Fruit fly (Drosophila melanogaster) whole organism, adult: ENCODE results near the gene RpS3.
A peak's percentile ranks its signal among the peaks of the same experiment; 100 is the strongest.

Source experiments
- CG11617 ChIP-seq: fragments of 200-800 bp; sonication (Bioruptor generic); optimal IDR thresholded peaks from 2 replicates; lab custom pipeline; 2017; ENCODE audit warnings: mild to moderate bottlenecking, missing biosample characterization, missing genetic modification reagents, missing genetic modification characterization
- CG12768 ChIP-seq: fragments of 200-800 bp; sonication (Bioruptor generic); optimal IDR thresholded peaks from 2 replicates; lab custom pipeline; 2017; ENCODE audit warnings: missing biosample characterization, missing genetic modification characterization, mild to moderate bottlenecking, moderate library complexity, missing genetic modification reagents
- CG14711 ChIP-seq: fragments of 200-800 bp; sonication (Bioruptor generic); optimal IDR thresholded peaks from 2 replicates; lab custom pipeline; 2018; ENCODE audit warnings: missing biosample characterization, mild to moderate bottlenecking, missing genetic modification characterization, moderate library complexity
- CG1620 ChIP-seq: fragments of 200-800 bp; sonication (Bioruptor generic); optimal IDR thresholded peaks from 2 replicates; lab custom pipeline; 2016; ENCODE audit warnings: missing biosample characterization, missing genetic modification characterization
- CG33017 ChIP-seq: fragments of 200-800 bp; sonication (Bioruptor generic); optimal IDR thresholded peaks from 2 replicates; lab custom pipeline; 2018; ENCODE audit warnings: missing biosample characterization, mild to moderate bottlenecking, missing genetic modification characterization, moderate library complexity
- CG5204 ChIP-seq: fragments of 200-800 bp; sonication (Bioruptor generic); optimal IDR thresholded peaks from 2 replicates; lab custom pipeline; 2016; ENCODE audit warnings: missing biosample characterization, missing genetic modification characterization
- CG7045 ChIP-seq: fragments of 200-800 bp; sonication (Bioruptor generic); optimal IDR thresholded peaks from 2 replicates; lab custom pipeline; 2017; ENCODE audit warnings: missing biosample characterization, mild to moderate bottlenecking, missing genetic modification characterization
- CG7101 ChIP-seq: fragments of 200-800 bp; sonication (Bioruptor generic); optimal IDR thresholded peaks from 2 replicates; lab custom pipeline; 2018; ENCODE audit warnings: missing biosample characterization, mild to moderate bottlenecking, missing genetic modification characterization, moderate library complexity
- Clk ChIP-seq: fragments of 200-800 bp; sonication (Bioruptor generic); optimal IDR thresholded peaks from 2 replicates; lab custom pipeline; 2017; ENCODE audit warnings: missing biosample characterization, missing genetic modification characterization
- Crg-1 ChIP-seq: fragments of 200-800 bp; sonication (Bioruptor generic); optimal IDR thresholded peaks from 2 replicates; lab custom pipeline; 2016; ENCODE audit warnings: missing biosample characterization, missing genetic modification characterization
- Hr96 ChIP-seq: fragments of 200-800 bp; sonication (Bioruptor generic); optimal IDR thresholded peaks from 2 replicates; lab custom pipeline; 2016; ENCODE audit warnings: missing biosample characterization, missing genetic modification characterization
- Mnt ChIP-seq: fragments of 200-800 bp; sonication (Bioruptor generic); optimal IDR thresholded peaks from 2 replicates; lab custom pipeline; 2016; ENCODE audit warnings: missing biosample characterization, mild to moderate bottlenecking, missing genetic modification characterization
- bab1 ChIP-seq: fragments of 200-800 bp; sonication (Bioruptor generic); optimal IDR thresholded peaks from 3 replicates; lab custom pipeline; 2019; ENCODE audit warnings: missing biosample characterization, mild to moderate bottlenecking, missing genetic modification characterization, moderate library complexity
- cic ChIP-seq: fragments of 200-800 bp; sonication (Bioruptor generic); optimal IDR thresholded peaks from 2 replicates; lab custom pipeline; 2017; ENCODE audit warnings: missing biosample characterization, mild to moderate bottlenecking, missing genetic modification characterization, moderate library complexity
- cnc ChIP-seq, 2 experiments: fragments of >200 bp; optimal IDR thresholded peaks; 2 replicates each; lab custom pipeline; 2017
- kay ChIP-seq: fragments of 200-800 bp; sonication (Bioruptor generic); peaks from one replicate; lab custom pipeline; 2016; ENCODE audit warnings: missing biosample characterization, missing genetic modification characterization, borderline replicate concordance
- ovo ChIP-seq: fragments of 200-800 bp; sonication (Bioruptor generic); optimal IDR thresholded peaks from 2 replicates; lab custom pipeline; 2016; ENCODE audit warnings: missing biosample characterization, missing genetic modification characterization
- pad ChIP-seq: fragments of 200-800 bp; sonication (Bioruptor generic); optimal IDR thresholded peaks from 3 replicates; lab custom pipeline; 2017; ENCODE audit warnings: missing biosample characterization, missing genetic modification characterization, mild to moderate bottlenecking, moderate library complexity, missing genetic modification reagents
- tj ChIP-seq: fragments of 200-800 bp; sonication (Bioruptor generic); optimal IDR thresholded peaks from 3 replicates; lab custom pipeline; 2017; ENCODE audit warnings: missing biosample characterization, mild to moderate bottlenecking, missing genetic modification characterization, moderate library complexity
- toe ChIP-seq: fragments of 200-800 bp; sonication (Bioruptor generic); optimal IDR thresholded peaks from 2 replicates; lab custom pipeline; 2016; ENCODE audit warnings: missing biosample characterization, missing genetic modification characterization

The RpS3 gene

dm6 chr3R:23341769-23342352, 16.8 kb upstream of the RpS3 start:
- TF ChIP-seq cic (GFP tag; lab: Kevin White, UChicago): peak; percentile 28
- TF ChIP-seq Clk: no peak

dm6 chr3R:23343707-23344310, 14.8 kb upstream of the RpS3 start:
- TF ChIP-seq Clk (no peak), CG14711 (tag; lab: Kevin White, UChicago) (no peak), pad (GFP tag; lab: Kevin White, UChicago) (no peak), bab1 (GFP tag; lab: Kevin White, UChicago) (no peak), CG11617 (GFP tag; lab: Kevin White, UChicago) (no peak), CG33017 (tag; lab: Kevin White, UChicago) (no peak), Mnt (GFP tag; lab: Kevin White, UChicago) (no peak), toe (GFP tag; lab: Kevin White, UChicago) (no peak), CG12768 (GFP tag; lab: Kevin White, UChicago) (no peak), cic (GFP tag; lab: Kevin White, UChicago) (no peak), ovo (GFP tag; lab: Kevin White, UChicago) (no peak), CG7045 (GFP tag; lab: Kevin White, UChicago) (no peak), Hr96 (no peak), tj (GFP tag; lab: Kevin White, UChicago) (no peak), CG5204 (GFP tag; lab: Kevin White, UChicago) (no peak), cnc (optimal IDR thresholded peaks at IDR 0.05; lab: Kevin White, UChicago) (no peak), Crg-1 (GFP tag; lab: Kevin White, UChicago) (no peak), CG1620 (GFP tag; lab: Kevin White, UChicago) (no peak), CG7101 (no peak), kay (GFP tag; lab: Kevin White, UChicago) (no peak)

- TF ChIP-seq CG33017 (tag; lab: Kevin White, UChicago) (no peak), cnc (optimal IDR thresholded peaks at IDR 0.05; lab: Kevin White, UChicago) (no peak), Clk (no peak), bab1 (GFP tag; lab: Kevin White, UChicago) (no peak), tj (GFP tag; lab: Kevin White, UChicago) (no peak), ovo (GFP tag; lab: Kevin White, UChicago) (no peak), CG7045 (GFP tag; lab: Kevin White, UChicago) (no peak), CG7101 (no peak), CG1620 (GFP tag; lab: Kevin White, UChicago) (no peak), Crg-1 (GFP tag; lab: Kevin White, UChicago) (no peak), CG14711 (tag; lab: Kevin White, UChicago) (no peak), kay (GFP tag; lab: Kevin White, UChicago) (no peak), Mnt (GFP tag; lab: Kevin White, UChicago) (no peak), toe (GFP tag; lab: Kevin White, UChicago) (no peak), Hr96 (no peak)
These were observed 13.4 kb upstream of the RpS3 start for dm6 chr3R:23345057-23345776.

DNA sequence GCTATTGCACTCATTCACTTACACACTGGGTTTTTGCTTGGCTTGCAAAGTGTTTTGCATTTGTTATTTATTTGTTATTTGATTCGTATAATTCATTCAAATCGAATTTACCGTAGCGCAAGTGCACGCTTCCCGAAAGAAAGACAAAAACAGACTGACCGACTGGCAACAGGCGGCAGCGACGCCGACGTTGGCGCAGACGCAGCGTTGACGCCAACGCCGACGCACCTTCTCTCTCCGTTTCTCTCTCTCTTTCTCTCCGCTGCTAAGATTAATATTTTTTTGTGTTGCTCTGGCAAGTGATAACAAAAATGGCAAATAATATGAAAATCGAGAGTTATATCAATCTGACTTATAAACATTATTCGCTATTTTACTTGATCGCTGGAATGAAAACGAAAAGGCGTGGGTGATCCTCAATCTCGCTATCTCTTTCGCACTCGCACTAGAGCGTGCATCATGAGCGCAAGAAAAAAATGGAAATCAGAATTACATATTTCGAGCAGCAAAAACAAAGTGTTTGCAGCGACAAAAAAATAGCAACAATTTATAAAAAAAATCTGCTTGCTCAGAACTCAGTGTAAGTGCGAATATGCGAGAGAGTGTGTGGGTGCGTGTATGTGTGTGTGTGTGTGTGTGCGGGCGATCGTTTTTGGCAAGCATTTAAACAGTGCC, 12.5 kb upstream of the RpS3 start, which contains the start of gene pnt:
Gene pnt, minus strand, starts transcription at position 161 of the 675 bp plus-strand sequence.
- TF ChIP-seq cic (GFP tag; lab: Kevin White, UChicago) (peak; percentile 95), Hr96 (no peak), CG12768 (GFP tag; lab: Kevin White, UChicago) (no peak), tj (GFP tag; lab: Kevin White, UChicago) (peak; percentile 30), CG11617 (GFP tag; lab: Kevin White, UChicago) (no peak)

dm6 chr3R:23346893-23347396, 11.7 kb upstream of the RpS3 start:
- no peak for TF ChIP-seq CG11617 (GFP tag; lab: Kevin White, UChicago)
- no peak for TF ChIP-seq ovo (GFP tag; lab: Kevin White, UChicago)
- TF ChIP-seq CG14711 (tag; lab: Kevin White, UChicago): no peak
- no peak for TF ChIP-seq cic (GFP tag; lab: Kevin White, UChicago)
- TF ChIP-seq Mnt (GFP tag; lab: Kevin White, UChicago): no peak
- no peak for TF ChIP-seq bab1 (GFP tag; lab: Kevin White, UChicago)
- TF ChIP-seq toe (GFP tag; lab: Kevin White, UChicago): no peak
- no peak for TF ChIP-seq CG12768 (GFP tag; lab: Kevin White, UChicago)
- TF ChIP-seq CG7101: no peak
- no peak for TF ChIP-seq CG7045 (GFP tag; lab: Kevin White, UChicago)
- no peak for TF ChIP-seq CG5204 (GFP tag; lab: Kevin White, UChicago)
- no peak for TF ChIP-seq kay (GFP tag; lab: Kevin White, UChicago)
